Fruit fly (Drosophila melanogaster): ENCODE data around the gene Aladin.

- no peak for TF ChIP-seq pdm3 (GFP tag; optimal IDR thresholded peaks at IDR 0.05)
- TF ChIP-seq Sox15 (GFP tag; optimal IDR thresholded peaks at IDR 0.05) = no peak
- TF ChIP-seq svp (GFP tag) = no peak
These were observed at the start of gene Aladin, which contains the start of gene Cfp1 for dm6 chrX:9272830-9273507.

Data from whole organism, prepupa.